Worm (Caenorhabditis elegans) whole organism, L2 larva: ENCODE measurements around the gene bath-39.

Experiments used
- C34F6.9 ChIP-seq: fragments of 150-350 bp; optimal IDR thresholded peaks from 2 replicates; lab custom pipeline; 2014; ENCODE audit warnings: missing biosample characterization, missing genetic modification characterization
- R02D3.7 ChIP-seq: fragments of 150-350 bp; optimal IDR thresholded peaks from 2 replicates; lab custom pipeline; 2014; ENCODE audit warnings: missing biosample characterization, missing genetic modification characterization
- aly-2 ChIP-seq: fragments of 150-350 bp; optimal IDR thresholded peaks from 2 replicates; lab custom pipeline; 2014; ENCODE audit warnings: missing biosample characterization, missing genetic modification characterization
- ama-1 ChIP-seq: fragments of 150-350 bp; optimal IDR thresholded peaks from 2 replicates; lab custom pipeline; 2018; ENCODE audit warnings: inconsistent platforms
- blmp-1 ChIP-seq: sonication (generic microtip); optimal IDR thresholded peaks from 2 replicates; lab custom pipeline; 2017; ENCODE audit warnings: missing genetic modification characterization, mild to moderate bottlenecking, missing compliant biosample characterization, antibody characterized with exemption, moderate library complexity; ENCODE audit not compliant: insufficient read depth
- ceh-16 ChIP-seq: fragments of 150-350 bp; optimal IDR thresholded peaks from 2 replicates; lab custom pipeline; 2014; ENCODE audit warnings: missing biosample characterization, missing genetic modification characterization
- ceh-82 ChIP-seq: fragments of 150-350 bp; optimal IDR thresholded peaks from 2 replicates; lab custom pipeline; 2014; ENCODE audit warnings: missing biosample characterization, missing genetic modification characterization
- crh-2 ChIP-seq: sonication (generic microtip); optimal IDR thresholded peaks from 2 replicates; lab custom pipeline; 2017; ENCODE audit warnings: missing biosample characterization, missing genetic modification characterization
- dmd-4 ChIP-seq: sonication (generic microtip); optimal IDR thresholded peaks from 2 replicates; lab custom pipeline; 2017; ENCODE audit warnings: missing biosample characterization, missing genetic modification characterization
- egl-27 ChIP-seq: sonication (generic microtip); optimal IDR thresholded peaks from 3 replicates; lab custom pipeline; 2017; ENCODE audit warnings: missing biosample characterization, missing genetic modification reagents, missing genetic modification characterization
- elt-1 ChIP-seq: fragments of 150-350 bp; optimal IDR thresholded peaks from 2 replicates; lab custom pipeline; 2014; ENCODE audit warnings: missing biosample characterization, missing genetic modification characterization
- fos-1 ChIP-seq: fragments of 150-350 bp; optimal IDR thresholded peaks from 2 replicates; lab custom pipeline; 2014; ENCODE audit warnings: missing biosample characterization, missing genetic modification characterization
- gmeb-1 ChIP-seq: fragments of 150-350 bp; optimal IDR thresholded peaks from 2 replicates; lab custom pipeline; 2014; ENCODE audit warnings: missing biosample characterization, missing genetic modification characterization
- lin-13 ChIP-seq: fragments of 150-350 bp; optimal IDR thresholded peaks from 2 replicates; lab custom pipeline; 2014; ENCODE audit warnings: missing biosample characterization, missing genetic modification reagents, missing genetic modification characterization
- lsy-2 ChIP-seq, 2 experiments: fragments of 150-350 bp in 1 of 2; sonication (generic microtip) in 1 of 2; optimal IDR thresholded peaks; 2 replicates each; lab custom pipeline; 2014 to 2017; ENCODE audit warnings: missing biosample characterization in 2 of 2, missing genetic modification characterization in 2 of 2
- mab-5 ChIP-seq: fragments of 150-350 bp; optimal IDR thresholded peaks from 2 replicates; lab custom pipeline; 2014; ENCODE audit warnings: missing biosample characterization, missing genetic modification characterization
- mbf-1 ChIP-seq: sonication (generic microtip); optimal IDR thresholded peaks from 2 replicates; lab custom pipeline; 2017; ENCODE audit warnings: missing biosample characterization, missing genetic modification characterization
- nhr-11 ChIP-seq: fragments of 150-350 bp; optimal IDR thresholded peaks from 2 replicates; lab custom pipeline; 2014; ENCODE audit warnings: missing biosample characterization, missing genetic modification characterization
- nhr-12 ChIP-seq: fragments of 150-350 bp; optimal IDR thresholded peaks from 2 replicates; lab custom pipeline; 2014; ENCODE audit warnings: missing biosample characterization, missing genetic modification characterization
- nhr-129 ChIP-seq: fragments of 150-350 bp; optimal IDR thresholded peaks from 2 replicates; lab custom pipeline; 2014; ENCODE audit warnings: missing biosample characterization, missing genetic modification characterization
- nhr-23 ChIP-seq: fragments of 150-350 bp; optimal IDR thresholded peaks from 2 replicates; lab custom pipeline; 2014; ENCODE audit warnings: missing biosample characterization, missing genetic modification reagents, missing genetic modification characterization
- nhr-25 ChIP-seq: fragments of 150-350 bp; sonication (generic microtip); optimal IDR thresholded peaks from 3 replicates; lab custom pipeline; 2014; ENCODE audit warnings: missing biosample characterization, missing genetic modification characterization
- nhr-6 ChIP-seq: fragments of 150-350 bp; optimal IDR thresholded peaks from 2 replicates; lab custom pipeline; 2014; ENCODE audit warnings: missing biosample characterization, missing genetic modification characterization
- nhr-77 ChIP-seq: fragments of 150-350 bp; optimal IDR thresholded peaks from 2 replicates; lab custom pipeline; 2014; ENCODE audit warnings: missing biosample characterization, missing genetic modification characterization
- sem-4 ChIP-seq: fragments of 150-350 bp; optimal IDR thresholded peaks from 2 replicates; lab custom pipeline; 2014; ENCODE audit warnings: missing biosample characterization, missing genetic modification reagents, missing genetic modification characterization
- skn-1 ChIP-seq: sonication (generic microtip); optimal IDR thresholded peaks from 2 replicates; lab custom pipeline; 2017; ENCODE audit warnings: missing biosample characterization, missing genetic modification characterization
- sma-3 ChIP-seq: sonication (generic microtip); optimal IDR thresholded peaks from 2 replicates; lab custom pipeline; 2016; ENCODE audit warnings: missing genetic modification reagents, missing genetic modification characterization, missing compliant biosample characterization
- sma-9 ChIP-seq, 2 experiments: fragments of 150-350 bp in 1 of 2; sonication (generic microtip) in 1 of 2; optimal IDR thresholded peaks; 2 replicates each; lab custom pipeline; 2014 to 2016; ENCODE audit warnings: missing genetic modification characterization in 2 of 2, mild to moderate bottlenecking in 1 of 2, missing biosample characterization in 1 of 2, missing compliant biosample characterization in 1 of 2, missing genetic modification reagents in 1 of 2, moderate library complexity in 1 of 2
- snpc-4 ChIP-seq: fragments of 150-350 bp; optimal IDR thresholded peaks from 2 replicates; lab custom pipeline; 2014; ENCODE audit warnings: missing biosample characterization, missing genetic modification characterization
- unc-39 ChIP-seq: fragments of 150-350 bp; optimal IDR thresholded peaks from 2 replicates; lab custom pipeline; 2014; ENCODE audit warnings: missing biosample characterization, missing genetic modification characterization
- unc-55 ChIP-seq: fragments of 150-350 bp; sonication (generic microtip); optimal IDR thresholded peaks from 3 replicates; lab custom pipeline; 2014; ENCODE audit warnings: missing biosample characterization, missing genetic modification reagents, missing genetic modification characterization
- unc-62 ChIP-seq: fragments of 150-350 bp; optimal IDR thresholded peaks from 2 replicates; lab custom pipeline; 2014; ENCODE audit warnings: missing biosample characterization, missing genetic modification reagents, missing genetic modification characterization
- zag-1 ChIP-seq: fragments of 150-350 bp; optimal IDR thresholded peaks from 2 replicates; lab custom pipeline; 2014; ENCODE audit warnings: missing biosample characterization, missing genetic modification characterization
- ztf-1 ChIP-seq: fragments of 200-800 bp; sonication (Bioruptor generic); conservative IDR thresholded peaks from 2 replicates; pipeline ENCODE4 v1.3.6; 2022; ENCODE audit warnings: missing genetic modification characterization, missing compliant biosample characterization
- ztf-11 ChIP-seq: sonication (generic microtip); optimal IDR thresholded peaks from 2 replicates; lab custom pipeline; 2017; ENCODE audit warnings: missing biosample characterization, missing genetic modification characterization
- ztf-4 ChIP-seq: fragments of 150-350 bp; optimal IDR thresholded peaks from 2 replicates; lab custom pipeline; 2014; ENCODE audit warnings: missing biosample characterization, missing genetic modification characterization

The bath-39 gene

ce11 chrV:13472062-13472461 lies 12.8 kb downstream of the bath-39 start:
- TF ChIP-seq sma-3 (GFP tag; lab: Kevin White, UChicago) (no peak), lin-13 (no peak), R02D3.7 (tag; lab: Kevin White, UChicago) (no peak), ztf-1 (GFP tag; lab: Robert Waterston, UW) (no peak), C34F6.9 (tag; lab: Kevin White, UChicago) (peak; percentile 25), ztf-11 (tag; lab: Kevin White, UChicago) (no peak), nhr-129 (tag; lab: Kevin White, UChicago) (peak; percentile 10), sma-9 (GFP tag; optimal IDR thresholded peaks at IDR 0.05; lab: Kevin White, UChicago) (peak; percentile 19), sma-9 (tag; optimal IDR thresholded peaks at IDR 0.05; lab: Kevin White, UChicago) (no peak), fos-1 (tag; lab: Kevin White, UChicago) (no peak)

ce11 chrV:13473467-13473866 lies 14.2 kb downstream of the bath-39 start, which contains the start of gene T10G3.1:
TSS of gene T10G3.1 (minus strand) at chrV:13473679.
- no peak for TF ChIP-seq unc-39 (tag; lab: Kevin White, UChicago)
- TF ChIP-seq aly-2 (tag; lab: Kevin White, UChicago) = no peak
- TF ChIP-seq elt-1 = no peak
- TF ChIP-seq fos-1 (tag; lab: Kevin White, UChicago) = no peak
- TF ChIP-seq lsy-2 (tag; optimal IDR thresholded peaks at IDR 0.05; lab: Kevin White, UChicago) = peak in 1 of 2 experiments; percentile 27
- no peak for TF ChIP-seq zag-1 (tag; lab: Kevin White, UChicago)
- no peak for TF ChIP-seq ztf-11 (tag; lab: Kevin White, UChicago)
- TF ChIP-seq crh-2 (tag; lab: Kevin White, UChicago) = no peak
- TF ChIP-seq egl-27 (tag; lab: Kevin White, UChicago) = no peak
- TF ChIP-seq snpc-4 (tag; lab: Kevin White, UChicago) = no peak
- no peak for TF ChIP-seq sem-4 (tag; lab: Kevin White, UChicago)
- no peak for TF ChIP-seq lin-13
- TF ChIP-seq blmp-1 (tag; lab: Kevin White, UChicago) = no peak
- TF ChIP-seq mab-5 (tag; lab: Kevin White, UChicago) = peak; percentile 8
- TF ChIP-seq nhr-12 = no peak
- TF ChIP-seq dmd-4 = no peak
- TF ChIP-seq ceh-16 (tag; lab: Kevin White, UChicago) = no peak
- no peak for TF ChIP-seq unc-55 (GFP tag; lab: Kevin White, UChicago)
- no peak for TF ChIP-seq sma-9 (GFP tag; optimal IDR thresholded peaks at IDR 0.05; lab: Kevin White, UChicago)
- TF ChIP-seq sma-9 (tag; optimal IDR thresholded peaks at IDR 0.05; lab: Kevin White, UChicago) = no peak
- peak; percentile 62 for TF ChIP-seq nhr-129 (tag; lab: Kevin White, UChicago)
- no peak for TF ChIP-seq unc-62 (GFP tag; lab: Kevin White, UChicago)
- no peak for TF ChIP-seq skn-1 (tag; lab: Kevin White, UChicago)
- TF ChIP-seq mbf-1 (tag; lab: Kevin White, UChicago) = no peak
- TF ChIP-seq ama-1 (lab: Kevin White, UChicago) = no peak
- TF ChIP-seq nhr-25 (tag; lab: Kevin White, UChicago) = no peak
- TF ChIP-seq nhr-77 (tag; lab: Kevin White, UChicago) = no peak

ce11 chrV:13476350-13476749 lies 17.1 kb downstream of the bath-39 start, which contains the start of gene T10G3.8:
TSS of gene T10G3.8 (minus strand) at chrV:13476450.
- no peak for TF ChIP-seq lsy-2 (tag; optimal IDR thresholded peaks at IDR 0.05; lab: Kevin White, UChicago)
- TF ChIP-seq nhr-6 = no peak
- TF ChIP-seq sma-3 (GFP tag; lab: Kevin White, UChicago) = no peak
- TF ChIP-seq mbf-1 (tag; lab: Kevin White, UChicago) = no peak
- no peak for TF ChIP-seq mab-5 (tag; lab: Kevin White, UChicago)
- no peak for TF ChIP-seq nhr-23 (tag; lab: Kevin White, UChicago)
- TF ChIP-seq nhr-11 (tag; lab: Kevin White, UChicago) = no peak
- TF ChIP-seq ceh-82 (tag; lab: Kevin White, UChicago) = no peak
- TF ChIP-seq skn-1 (tag; lab: Kevin White, UChicago) = no peak
- no peak for TF ChIP-seq unc-39 (tag; lab: Kevin White, UChicago)
- no peak for TF ChIP-seq unc-62 (GFP tag; lab: Kevin White, UChicago)
- TF ChIP-seq nhr-25 (tag; lab: Kevin White, UChicago) = no peak
- no peak for TF ChIP-seq snpc-4 (tag; lab: Kevin White, UChicago)
- TF ChIP-seq nhr-77 (tag; lab: Kevin White, UChicago) = no peak
- TF ChIP-seq egl-27 (tag; lab: Kevin White, UChicago) = no peak
- TF ChIP-seq gmeb-1 (tag; lab: Kevin White, UChicago) = no peak
- no peak for TF ChIP-seq ztf-4
- TF ChIP-seq sem-4 (tag; lab: Kevin White, UChicago) = no peak
- TF ChIP-seq, all 48 proteins: peak for 0
